Fruit fly (Drosophila melanogaster): Measurements from ENCODE around the gene Las.

Gene Las

DNA sequence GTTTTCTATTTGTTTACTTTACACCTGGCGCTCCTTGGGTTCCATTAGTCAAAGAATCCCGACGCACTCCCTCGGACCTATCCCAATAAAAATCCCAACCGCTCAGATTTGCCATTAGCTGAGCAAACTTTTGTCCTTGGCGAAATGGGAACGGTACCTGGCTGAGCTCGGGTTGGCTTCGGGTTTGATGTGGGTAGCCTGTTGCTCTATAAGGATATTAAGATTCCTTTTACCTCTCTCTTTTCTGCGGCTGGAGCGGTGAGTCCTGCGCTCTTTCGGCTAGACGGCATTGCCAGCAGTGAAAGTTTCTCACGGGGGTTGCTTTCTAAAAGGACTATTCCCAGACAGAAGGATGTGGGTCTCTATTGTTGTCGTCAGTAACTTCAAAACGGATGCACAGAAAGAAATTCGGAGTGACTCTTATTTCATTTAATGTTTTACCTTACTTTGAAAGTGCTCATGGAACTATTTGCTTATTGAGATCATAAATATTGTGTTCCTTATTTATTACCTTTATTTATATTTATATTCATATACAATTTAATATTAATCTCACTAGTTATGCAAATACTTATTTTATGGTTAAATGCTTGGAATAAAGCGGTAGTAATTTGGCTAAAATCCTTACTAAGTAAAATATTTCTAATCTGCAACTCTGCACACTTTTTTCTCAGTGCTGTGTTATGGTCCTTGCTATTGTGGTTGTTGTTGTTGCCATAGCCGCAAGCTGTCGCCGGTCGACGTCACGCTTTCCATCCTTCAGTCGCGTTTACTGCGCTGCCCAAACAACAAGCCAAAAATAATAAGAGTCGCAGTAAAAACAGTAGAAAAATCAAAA, 9.7 kb upstream of the Las start, which contains the start of gene CG5910 (continued):
- TF ChIP-seq Sox102F (GFP tag; optimal IDR thresholded peaks at IDR 0.05) (peak; percentile 88), gem (tag; optimal IDR thresholded peaks at IDR 0.05) (peak; percentile 96), CoRest (tag; optimal IDR thresholded peaks at IDR 0.05) (peak; percentile 95), sc (optimal IDR thresholded peaks at IDR 0.05) (no peak), sc (GFP tag; optimal IDR thresholded peaks at IDR 0.05) (peak; percentile 7), CG9437 (GFP tag; optimal IDR thresholded peaks at IDR 0.05) (peak; percentile 89), CG6683 (GFP tag; optimal IDR thresholded peaks at IDR 0.05) (peak; percentile 87), Nf-YB (GFP tag; optimal IDR thresholded peaks at IDR 0.05) (peak; percentile 77), Bgb (GFP tag; IDR thresholded peaks at IDR 0.05; ENCODE audit: partially characterized antibody) (no peak), nom (GFP tag; optimal IDR thresholded peaks at IDR 0.05) (peak; percentile 40), CG30020 (tag; optimal IDR thresholded peaks at IDR 0.05) (peak; percentile 70), Lim3 (GFP tag; IDR thresholded peaks at IDR 0.05) (0 out of 2 replicates have a peak, but pooled peaks have one; percentile 19), Eip74EF (GFP tag; optimal IDR thresholded peaks at IDR 0.05) (peak in 1 of 2 experiments; percentile 90), PHDP (tag; optimal IDR thresholded peaks at IDR 0.05) (peak; percentile 91), vnd (GFP tag; IDR thresholded peaks at IDR 0.05; ENCODE audit: partially characterized antibody) (no peak), crol (GFP tag; IDR thresholded peaks at IDR 0.05) (no peak), sna (GFP tag; IDR thresholded peaks at IDR 0.05; ENCODE audit: partially characterized antibody) (no peak), CG7786 (GFP tag; optimal IDR thresholded peaks at IDR 0.05) (peak; percentile 22), CG2129 (GFP tag; IDR thresholded peaks at IDR 0.05; ENCODE audit: partially characterized antibody) (no peak), CG10366 (GFP tag; IDR thresholded peaks at IDR 0.05) (peak; percentile 66), CG8359 (GFP tag; optimal IDR thresholded peaks at IDR 0.05; ENCODE audit: borderline replicate concordance) (peak; percentile 66), Doc2 (GFP tag; IDR thresholded peaks at IDR 0.05) (no peak), tio (GFP tag; optimal IDR thresholded peaks at IDR 0.05) (no peak), Optix (GFP tag; IDR thresholded peaks at IDR 0.05) (no peak), unpg (GFP tag; optimal IDR thresholded peaks at IDR 0.05) (peak; percentile 90), grn (GFP tag; optimal IDR thresholded peaks at IDR 0.05) (no peak), lov (optimal IDR thresholded peaks at IDR 0.05) (no peak), lov (GFP tag; IDR thresholded peaks at IDR 0.05) (no peak), run (tag; optimal IDR thresholded peaks at IDR 0.05) (peak; percentile 84), exex (tag; optimal IDR thresholded peaks at IDR 0.05) (peak; percentile 63), CG4282 (GFP tag; optimal IDR thresholded peaks at IDR 0.05) (no peak), lola (GFP tag; optimal IDR thresholded peaks at IDR 0.05) (peak in 1 of 3 experiments; percentile 93), fd64A (GFP tag; optimal IDR thresholded peaks at IDR 0.05) (no peak), CG11456 (GFP tag; IDR thresholded peaks at IDR 0.05) (peak; percentile 63; the same call in 1 of the 3 replicates), MTF-1 (GFP tag; optimal IDR thresholded peaks at IDR 0.05; ENCODE audit: borderline replicate concordance) (peak; percentile 53), NC2α (GFP tag; optimal IDR thresholded peaks at IDR 0.05) (no peak), zf30C (GFP tag; optimal IDR thresholded peaks at IDR 0.05) (peak; percentile 87), CG9609 (GFP tag; optimal IDR thresholded peaks at IDR 0.05) (no peak), CG34224 (GFP tag; IDR thresholded peaks at IDR 0.05; ENCODE audit: partially characterized antibody) (no peak), Mes4 (GFP tag; optimal IDR thresholded peaks at IDR 0.05) (no peak), ERR (GFP tag; optimal IDR thresholded peaks at IDR 0.05) (no peak), E2f1 (GFP tag; IDR thresholded peaks at IDR 0.05) (peak; percentile 70), CG6254 (GFP tag; optimal IDR thresholded peaks at IDR 0.05) (peak; percentile 87), CG34376 (GFP tag; optimal IDR thresholded peaks at IDR 0.05) (peak; percentile 80), nerfin-2 (GFP tag; IDR thresholded peaks at IDR 0.05; ENCODE audit: partially characterized antibody) (no peak), cad (GFP tag; optimal IDR thresholded peaks at IDR 0.05) (no peak), Meics (GFP tag; optimal IDR thresholded peaks at IDR 0.05) (peak; percentile 94)

All from whole organism, embryonic.